Fruit fly (Drosophila melanogaster) whole organism, embryonic: ENCODE results near the gene Dpm1.

Experiments used
- CG10209 ChIP-seq: fragments of 200-800 bp; sonication (Bioruptor generic); optimal IDR thresholded peaks from 3 replicates; lab custom pipeline; 2017; ENCODE audit warnings: missing biosample characterization, mild to moderate bottlenecking, missing genetic modification characterization, missing genetic modification reagents
- CG10543 ChIP-seq: fragments of 200-800 bp; sonication (Bioruptor generic); optimal IDR thresholded peaks from 3 replicates; lab custom pipeline; 2017; ENCODE audit warnings: missing biosample characterization, mild to moderate bottlenecking, missing genetic modification characterization, moderate library complexity
- CG10565 ChIP-seq: fragments of 200-800 bp; sonication (Bioruptor generic); optimal IDR thresholded peaks from 3 replicates; lab custom pipeline; 2016; ENCODE audit warnings: missing biosample characterization, mild to moderate bottlenecking, missing genetic modification characterization
- CG11504 ChIP-seq: fragments of 200-800 bp; sonication (Bioruptor generic); optimal IDR thresholded peaks from 3 replicates; lab custom pipeline; 2019; ENCODE audit warnings: missing biosample characterization, mild to moderate bottlenecking, missing genetic modification characterization, moderate library complexity
- CG13123 ChIP-seq: fragments of 200-800 bp; sonication (Bioruptor generic); optimal IDR thresholded peaks from 2 replicates; lab custom pipeline; 2016; ENCODE audit warnings: missing biosample characterization, missing genetic modification characterization
- CG13296 ChIP-seq: fragments of 200-800 bp; sonication (Bioruptor generic); optimal IDR thresholded peaks from 3 replicates; lab custom pipeline; 2018; ENCODE audit warnings: missing biosample characterization, mild to moderate bottlenecking, missing genetic modification characterization
- CG13775 ChIP-seq: fragments of 200-800 bp; sonication (Bioruptor generic); optimal IDR thresholded peaks from 3 replicates; lab custom pipeline; 2017; ENCODE audit warnings: missing biosample characterization, mild to moderate bottlenecking, missing genetic modification characterization
- CG14667 ChIP-seq: fragments of 200-800 bp; sonication (Bioruptor generic); IDR thresholded peaks from 2 replicates; pipeline ENCODE4 v1.3.6; 2022; ENCODE audit warnings: missing biosample characterization, missing genetic modification characterization
- CG14710 ChIP-seq: fragments of 200-800 bp; sonication (Bioruptor generic); optimal IDR thresholded peaks from 3 replicates; lab custom pipeline; 2019; ENCODE audit warnings: missing biosample characterization, mild to moderate bottlenecking, missing genetic modification characterization, moderate library complexity
- CG31365 ChIP-seq: fragments of 200-800 bp; sonication (Bioruptor generic); optimal IDR thresholded peaks from 2 replicates; lab custom pipeline; 2018; ENCODE audit warnings: missing biosample characterization, mild to moderate bottlenecking, missing genetic modification characterization
- CG32767 ChIP-seq: fragments of 200-800 bp; sonication (Bioruptor generic); IDR thresholded peaks from 2 replicates; pipeline ENCODE4 v1.3.6; 2022; ENCODE audit warnings: missing biosample characterization, missing genetic modification characterization
- CG3281 ChIP-seq: fragments of 200-800 bp; sonication (Bioruptor generic); optimal IDR thresholded peaks from 3 replicates; lab custom pipeline; 2017; ENCODE audit warnings: missing biosample characterization, mild to moderate bottlenecking, missing genetic modification characterization
- CG4282 ChIP-seq: fragments of 200-800 bp; sonication (Bioruptor generic); optimal IDR thresholded peaks from 2 replicates; lab custom pipeline; 2016; ENCODE audit warnings: missing biosample characterization, missing genetic modification characterization
- CG7357 ChIP-seq: fragments of 200-800 bp; sonication (Bioruptor generic); IDR thresholded peaks from 3 replicates; pipeline ENCODE4 v1.3.6; 2022; ENCODE audit warnings: missing biosample characterization, missing genetic modification characterization
- CG7556 ChIP-seq: fragments of 200-800 bp; sonication (Bioruptor generic); optimal IDR thresholded peaks from 2 replicates; lab custom pipeline; 2017; ENCODE audit warnings: missing biosample characterization, mild to moderate bottlenecking, missing genetic modification characterization
- CG8944 ChIP-seq: fragments of 200-800 bp; sonication (Bioruptor generic); optimal IDR thresholded peaks from 3 replicates; lab custom pipeline; 2016; ENCODE audit warnings: missing biosample characterization, missing genetic modification characterization
- CG9215 ChIP-seq: fragments of 200-800 bp; sonication (Bioruptor generic); IDR thresholded peaks from 2 replicates; pipeline ENCODE4 v1.3.6; 2022; ENCODE audit warnings: missing biosample characterization, missing genetic modification characterization
- D19A ChIP-seq: fragments of 200-800 bp; optimal IDR thresholded peaks from 3 replicates; lab custom pipeline; 2019; ENCODE audit warnings: missing biosample characterization, mild to moderate bottlenecking, missing genetic modification characterization, moderate library complexity
- Dek ChIP-seq: fragments of 200-800 bp; sonication (Bioruptor generic); optimal IDR thresholded peaks from 3 replicates; lab custom pipeline; 2019; ENCODE audit warnings: missing biosample characterization, mild to moderate bottlenecking, missing genetic modification characterization, moderate library complexity
- ERR ChIP-seq: fragments of 200-800 bp; sonication (Bioruptor generic); optimal IDR thresholded peaks from 2 replicates; lab custom pipeline; 2016; ENCODE audit warnings: missing biosample characterization, missing genetic modification characterization
- HmgZ ChIP-seq: fragments of 200-800 bp; sonication (Bioruptor generic); optimal IDR thresholded peaks from 2 replicates; lab custom pipeline; 2018; ENCODE audit warnings: missing biosample characterization, mild to moderate bottlenecking, missing genetic modification characterization
- Mad ChIP-seq: fragments of 200-800 bp; sonication (Bioruptor generic); optimal IDR thresholded peaks from 2 replicates; lab custom pipeline; 2016; ENCODE audit warnings: missing biosample characterization, missing genetic modification characterization
- Meics ChIP-seq: fragments of 200-800 bp; sonication (Bioruptor generic); optimal IDR thresholded peaks from 2 replicates; lab custom pipeline; 2017; ENCODE audit warnings: missing biosample characterization, mild to moderate bottlenecking, missing genetic modification characterization
- Nf-YC ChIP-seq: fragments of 200-800 bp; optimal IDR thresholded peaks from 3 replicates; lab custom pipeline; 2019; ENCODE audit warnings: missing biosample characterization, mild to moderate bottlenecking, missing genetic modification characterization, moderate library complexity
- Poxn ChIP-seq: fragments of 200-800 bp; sonication (Bioruptor generic); IDR thresholded peaks from 2 replicates; pipeline ENCODE4 v1.3.6; 2022; ENCODE audit warnings: missing biosample characterization, missing genetic modification characterization
- Ravus ChIP-seq: fragments of 200-800 bp; sonication (Bioruptor generic); IDR thresholded peaks from 2 replicates; pipeline ENCODE4 v1.3.6; 2022; ENCODE audit warnings: missing biosample characterization, missing genetic modification characterization
- Rfx ChIP-seq: fragments of 200-800 bp; sonication (Bioruptor generic); IDR thresholded peaks from 2 replicates; pipeline ENCODE4 v1.3.6; 2022; ENCODE audit warnings: missing biosample characterization, missing genetic modification characterization
- Taf1 ChIP-seq: fragments of 200-800 bp; sonication (Bioruptor generic); IDR thresholded peaks from 2 replicates; pipeline ENCODE4 v1.3.6; 2022; ENCODE audit warnings: missing biosample characterization, missing genetic modification characterization
- dmrt99B ChIP-seq: fragments of 200-800 bp; sonication (Bioruptor generic); optimal IDR thresholded peaks from 2 replicates; lab custom pipeline; 2018; ENCODE audit warnings: missing biosample characterization, mild to moderate bottlenecking, missing genetic modification characterization, moderate library complexity
- dysf ChIP-seq: fragments of 200-800 bp; sonication (Bioruptor generic); IDR thresholded peaks from 3 replicates; pipeline ENCODE4 v1.3.6; 2022; ENCODE audit warnings: missing biosample characterization, missing genetic modification characterization
- en ChIP-seq: fragments of 200-800 bp; sonication (Bioruptor generic); optimal IDR thresholded peaks from 2 replicates; lab custom pipeline; 2016; ENCODE audit warnings: missing biosample characterization, missing genetic modification characterization
- fd3F ChIP-seq: fragments of 200-800 bp; sonication (Bioruptor generic); optimal IDR thresholded peaks from 2 replicates; lab custom pipeline; 2018; ENCODE audit warnings: missing biosample characterization, mild to moderate bottlenecking, missing genetic modification characterization, moderate library complexity
- gcm2 ChIP-seq: fragments of 200-800 bp; sonication (Bioruptor generic); optimal IDR thresholded peaks from 2 replicates; lab custom pipeline; 2016; ENCODE audit warnings: missing biosample characterization, missing genetic modification characterization
- gem ChIP-seq: fragments of 200-800 bp; sonication (Bioruptor generic); optimal IDR thresholded peaks from 2 replicates; lab custom pipeline; 2019; ENCODE audit warnings: missing biosample characterization, mild to moderate bottlenecking, missing genetic modification characterization, moderate library complexity
- hth ChIP-seq: fragments of >200 bp; optimal IDR thresholded peaks from 2 replicates; lab custom pipeline; 2017; ENCODE audit warnings: inconsistent platforms
- knrl ChIP-seq: fragments of 200-800 bp; sonication (Bioruptor generic); IDR thresholded peaks from 3 replicates; pipeline ENCODE4 v1.3.6; 2022; ENCODE audit warnings: missing biosample characterization, missing genetic modification characterization; ENCODE audit not compliant: partially characterized antibody
- mirr ChIP-seq: fragments of 200-800 bp; sonication (Bioruptor generic); optimal IDR thresholded peaks from 3 replicates; lab custom pipeline; 2018; ENCODE audit warnings: missing biosample characterization, mild to moderate bottlenecking, missing genetic modification characterization
- nerfin-1 ChIP-seq: fragments of 200-800 bp; sonication (Bioruptor generic); optimal IDR thresholded peaks from 3 replicates; lab custom pipeline; 2019; ENCODE audit warnings: missing biosample characterization, mild to moderate bottlenecking, missing genetic modification characterization, moderate library complexity
- odd ChIP-seq: fragments of 200-800 bp; sonication (Bioruptor generic); optimal IDR thresholded peaks from 2 replicates; lab custom pipeline; 2017; ENCODE audit warnings: missing biosample characterization, mild to moderate bottlenecking, missing genetic modification characterization
- org-1 ChIP-seq: fragments of 200-800 bp; sonication (Bioruptor generic); optimal IDR thresholded peaks from 2 replicates; lab custom pipeline; 2017; ENCODE audit warnings: missing biosample characterization, missing genetic modification characterization
- pzg ChIP-seq: fragments of 200-800 bp; sonication (Bioruptor generic); optimal IDR thresholded peaks from 3 replicates; lab custom pipeline; 2018; ENCODE audit warnings: missing biosample characterization, mild to moderate bottlenecking, missing genetic modification characterization, moderate library complexity
- salm ChIP-seq: fragments of 200-800 bp; sonication (Bioruptor generic); optimal IDR thresholded peaks from 2 replicates; lab custom pipeline; 2018; ENCODE audit warnings: missing biosample characterization, mild to moderate bottlenecking, missing genetic modification characterization
- schlank ChIP-seq: fragments of 200-800 bp; sonication (Bioruptor generic); optimal IDR thresholded peaks from 2 replicates; lab custom pipeline; 2018; ENCODE audit warnings: missing biosample characterization, mild to moderate bottlenecking, missing genetic modification characterization
- scrt ChIP-seq: fragments of 200-800 bp; sonication (Bioruptor generic); optimal IDR thresholded peaks from 2 replicates; lab custom pipeline; 2018; ENCODE audit warnings: missing biosample characterization, mild to moderate bottlenecking, missing genetic modification characterization, moderate library complexity
- tgo ChIP-seq: fragments of 200-800 bp; sonication (Bioruptor generic); IDR thresholded peaks from 3 replicates; pipeline ENCODE4 v1.3.6; 2022; ENCODE audit warnings: missing biosample characterization, missing genetic modification characterization
- tna ChIP-seq: fragments of 200-800 bp; sonication (Bioruptor generic); IDR thresholded peaks from 2 replicates; pipeline ENCODE4 v1.3.6; 2022; ENCODE audit warnings: missing biosample characterization, missing genetic modification characterization; ENCODE audit not compliant: partially characterized antibody
- tup ChIP-seq: fragments of 200-800 bp; sonication (Bioruptor generic); optimal IDR thresholded peaks from 2 replicates; lab custom pipeline; 2016; ENCODE audit warnings: missing biosample characterization, mild to moderate bottlenecking, missing genetic modification characterization, moderate library complexity
- vfl ChIP-seq: fragments of 200-800 bp; sonication (Bioruptor generic); optimal IDR thresholded peaks from 2 replicates; lab custom pipeline; 2016; ENCODE audit warnings: missing biosample characterization, missing genetic modification characterization
- wor ChIP-seq: fragments of 200-800 bp; sonication (Bioruptor generic); IDR thresholded peaks from 2 replicates; pipeline ENCODE4 v1.3.6; 2022; ENCODE audit warnings: missing biosample characterization, missing genetic modification characterization

The Dpm1 gene

DNA sequence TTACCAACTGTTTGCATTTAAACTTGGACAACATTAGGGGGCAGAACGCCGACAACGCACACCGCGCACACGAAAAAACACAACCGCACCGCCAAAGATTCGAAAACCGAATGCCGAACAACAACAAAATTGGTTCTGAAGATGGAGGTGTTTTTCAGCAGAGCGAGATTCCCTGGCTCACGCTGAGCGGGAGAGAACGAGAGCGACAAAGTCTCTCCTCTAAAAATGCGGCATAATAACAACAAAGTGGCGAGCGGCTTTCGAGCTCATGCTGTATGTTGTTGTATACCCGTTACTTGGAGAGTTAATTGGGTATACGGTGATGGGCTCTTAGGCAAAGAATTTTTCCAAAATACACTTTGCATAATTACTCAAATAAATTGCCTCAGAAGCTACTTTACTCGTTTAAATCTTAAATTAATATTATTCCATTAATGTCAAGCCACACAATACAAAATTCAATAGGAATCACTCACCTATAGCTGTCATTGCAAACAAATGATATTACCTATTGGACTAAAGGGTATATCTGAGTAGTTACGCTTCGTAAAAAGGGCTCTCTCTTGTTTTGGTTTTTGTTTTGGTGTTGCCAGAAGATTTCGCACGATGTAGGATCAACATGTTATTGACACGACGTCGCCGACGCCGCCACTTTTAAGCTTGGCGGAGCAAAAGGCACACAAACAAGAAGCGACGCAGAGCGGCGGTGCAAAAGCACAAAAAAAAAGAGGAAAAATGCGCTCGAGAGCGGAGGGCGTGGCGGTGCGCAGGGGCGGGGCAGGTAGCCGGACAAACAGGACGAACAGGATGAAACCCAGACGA lies 46.5 kb upstream of the Dpm1 start (continued):
- TF ChIP-seq en (no peak), odd (peak; percentile 57), CG8944 (no peak), CG10565 (GFP tag; lab: Kevin White, UChicago) (no peak), CG14667 (GFP tag; lab: Robert Waterston, UW) (peak; percentile 43; the same call in 1 of the 2 replicates), CG7357 (GFP tag; lab: Robert Waterston, UW) (peak; percentile 53), mirr (peak; percentile 29), nerfin-1 (tag; lab: Kevin White, UChicago) (no peak), Poxn (GFP tag; lab: Robert Waterston, UW) (no peak), CG32767 (GFP tag; lab: Robert Waterston, UW) (peak; percentile 26; the same call in 1 of the 2 replicates), CG10543 (peak; percentile 52), HmgZ (tag; lab: Kevin White, UChicago) (peak; percentile 43), knrl (GFP tag; lab: Robert Waterston, UW) (no peak), Meics (peak; percentile 79), dysf (GFP tag; lab: Robert Waterston, UW) (peak; percentile 75), Ravus (GFP tag; lab: Robert Waterston, UW) (no peak), pzg (GFP tag; lab: Kevin White, UChicago) (no peak), CG14710 (peak; percentile 37), schlank (tag; lab: Kevin White, UChicago) (peak; percentile 55), CG3281 (peak; percentile 78), vfl (GFP tag; lab: Kevin White, UChicago) (peak; percentile 50), ERR (GFP tag; lab: Kevin White, UChicago) (no peak), CG10209 (GFP tag; lab: Kevin White, UChicago) (peak; percentile 75), CG31365 (tag; lab: Kevin White, UChicago) (peak; percentile 26), tna (no peak), gcm2 (GFP tag; lab: Kevin White, UChicago) (no peak), Nf-YC (tag; lab: Kevin White, UChicago) (peak; percentile 46), CG11504 (tag; lab: Kevin White, UChicago) (peak; percentile 80), Taf1 (GFP tag; lab: Robert Waterston, UW) (0 out of 2 replicates have a peak, but pooled peaks have one; percentile 28), D19A (peak; percentile 84), org-1 (GFP tag; lab: Kevin White, UChicago) (peak; percentile 61), CG13775 (GFP tag; lab: Kevin White, UChicago) (peak; percentile 74), CG4282 (GFP tag; lab: Kevin White, UChicago) (no peak), tgo (GFP tag; lab: Robert Waterston, UW) (peak; percentile 62; the same call in 2 of the 3 replicates), hth (lab: Kevin White, UChicago) (no peak), CG7556 (GFP tag; lab: Kevin White, UChicago) (peak; percentile 76), salm (tag; lab: Kevin White, UChicago) (no peak), Dek (peak; percentile 59), CG13296 (peak; percentile 72), gem (tag; lab: Kevin White, UChicago) (peak; percentile 78), fd3F (GFP tag; lab: Kevin White, UChicago) (peak; percentile 56), wor (GFP tag; lab: Robert Waterston, UW) (no peak), scrt (GFP tag; lab: Kevin White, UChicago) (peak; percentile 78), CG13123 (GFP tag; lab: Kevin White, UChicago) (peak; percentile 14), CG9215 (GFP tag; lab: Robert Waterston, UW) (peak; percentile 63), dmrt99B (peak; percentile 79), tup (GFP tag; lab: Kevin White, UChicago) (peak; percentile 20), Mad (GFP tag; lab: Kevin White, UChicago) (peak; percentile 38), Rfx (GFP tag; lab: Robert Waterston, UW) (peak; percentile 69)
